Fruit fly (Drosophila melanogaster): ENCODE data around the gene CG7377.

CG7377 gene

dm6 chr3L:11586794-11587462 lies 2.6 kb upstream of the CG7377 start:
- TF ChIP-seq Rel (GFP tag; optimal IDR thresholded peaks at IDR 0.05), result no peak
- no peak for TF ChIP-seq Rel (tag; optimal IDR thresholded peaks at IDR 0.05)
- TF ChIP-seq HLH106 (tag; optimal IDR thresholded peaks at IDR 0.05), result no peak
- no peak for TF ChIP-seq brk (GFP tag; optimal IDR thresholded peaks at IDR 0.05)
- peak; percentile 38 for TF ChIP-seq h (GFP tag; optimal IDR thresholded peaks at IDR 0.05)
- no peak for TF ChIP-seq pan (optimal IDR thresholded peaks at IDR 0.05)
- peak; percentile 13 for TF ChIP-seq Hr83 (GFP tag; optimal IDR thresholded peaks at IDR 0.05; ENCODE audit: poor library complexity, severe bottlenecking)
- TF ChIP-seq foxo (GFP tag; optimal IDR thresholded peaks at IDR 0.05), result no peak
- no peak for TF ChIP-seq fru (GFP tag; optimal IDR thresholded peaks at IDR 0.05)
- TF ChIP-seq dsf (GFP tag; optimal IDR thresholded peaks at IDR 0.05; ENCODE audit: borderline replicate concordance), result no peak
- no peak for TF ChIP-seq Jra (GFP tag; optimal IDR thresholded peaks at IDR 0.05)
- no peak for TF ChIP-seq CrebA (GFP tag; optimal IDR thresholded peaks at IDR 0.05; ENCODE audit: borderline replicate concordance)

DNA sequence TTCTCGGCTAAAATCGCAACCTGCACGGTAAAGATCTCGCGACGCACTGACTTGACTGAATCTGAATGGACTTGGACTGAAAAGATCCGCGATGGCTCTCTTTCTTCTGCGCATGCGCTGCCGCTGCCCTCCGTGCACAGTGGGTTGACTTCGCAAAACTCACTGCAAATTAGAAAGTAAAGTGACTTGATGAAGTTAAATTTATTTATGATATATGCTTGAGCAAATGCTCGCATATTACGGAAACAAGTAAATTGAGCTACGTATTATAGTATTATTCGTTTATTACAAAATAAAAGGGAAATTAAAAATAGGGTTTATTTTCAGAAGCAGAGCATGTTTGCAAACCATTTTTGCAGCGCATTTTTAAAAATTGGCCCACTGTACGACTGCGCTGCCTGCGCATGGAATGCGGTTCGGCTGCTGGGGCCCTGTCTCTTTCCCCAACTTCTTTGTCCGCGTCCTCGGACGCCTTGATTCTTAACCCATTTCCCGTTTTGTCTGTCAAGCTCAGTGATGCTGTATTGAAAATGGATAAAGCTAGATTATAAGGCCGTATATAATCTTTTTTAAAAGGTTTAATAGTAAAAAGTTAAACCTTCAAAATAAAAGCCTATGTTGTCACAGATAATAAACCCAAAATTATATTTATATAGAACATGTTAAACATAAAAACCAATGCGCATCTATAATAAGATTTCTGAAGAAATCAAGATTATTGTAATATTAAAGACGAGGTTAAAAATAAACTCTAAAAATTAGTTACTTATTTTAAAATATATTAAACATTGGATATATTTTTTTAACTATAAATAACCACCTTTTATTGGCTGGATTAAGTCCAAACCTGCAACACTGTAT lies 1.5 kb upstream of the CG7377 start, which contains the start of gene rt:
TSS of gene rt (minus strand) at position 51 of the 861 bp plus-strand sequence.
- peak; percentile 38 for TF ChIP-seq psq (GFP tag; optimal IDR thresholded peaks at IDR 0.05)
- TF ChIP-seq OdsH (GFP tag; optimal IDR thresholded peaks at IDR 0.05), result peak; percentile 39
- no peak for TF ChIP-seq CrebA (GFP tag; optimal IDR thresholded peaks at IDR 0.05; ENCODE audit: borderline replicate concordance)
- no peak for TF ChIP-seq Vsx2 (GFP tag; optimal IDR thresholded peaks at IDR 0.05; ENCODE audit: partially characterized antibody)
- no peak for TF ChIP-seq Rel (GFP tag; optimal IDR thresholded peaks at IDR 0.05)
- TF ChIP-seq Rel (tag; optimal IDR thresholded peaks at IDR 0.05), result peak; percentile 31
- TF ChIP-seq brk (GFP tag; optimal IDR thresholded peaks at IDR 0.05), result no peak
- peak; percentile 74 for TF ChIP-seq fru (GFP tag; optimal IDR thresholded peaks at IDR 0.05)
- TF ChIP-seq woc (GFP tag; optimal IDR thresholded peaks at IDR 0.05), result peak; percentile 89
- TF ChIP-seq usp (GFP tag; optimal IDR thresholded peaks at IDR 0.05), result no peak
- peak; percentile 68 for TF ChIP-seq rgr (GFP tag; optimal IDR thresholded peaks at IDR 0.05)
- TF ChIP-seq Dif (GFP tag; optimal IDR thresholded peaks at IDR 0.05; ENCODE audit: partially characterized antibody), result no peak
- peak; percentile 15 for TF ChIP-seq sv (GFP tag; optimal IDR thresholded peaks at IDR 0.05)
- peak; percentile 61 for TF ChIP-seq tai (GFP tag; optimal IDR thresholded peaks at IDR 0.05)
- peak in 1 of 2 experiments; percentile 76 for TF ChIP-seq foxo (GFP tag; optimal IDR thresholded peaks at IDR 0.05)
- TF ChIP-seq Hr78 (GFP tag; optimal IDR thresholded peaks at IDR 0.05), result no peak
- no peak for TF ChIP-seq jim (GFP tag; optimal IDR thresholded peaks at IDR 0.05)
- peak; percentile 75 for TF ChIP-seq Sp1 (GFP tag; optimal IDR thresholded peaks at IDR 0.05)
- no peak for TF ChIP-seq GATAd (GFP tag; optimal IDR thresholded peaks at IDR 0.05)
- peak; percentile 74 for TF ChIP-seq h (GFP tag; optimal IDR thresholded peaks at IDR 0.05)
- no peak for TF ChIP-seq lola (GFP tag; optimal IDR thresholded peaks at IDR 0.05)
- no peak for TF ChIP-seq Hr83 (GFP tag; optimal IDR thresholded peaks at IDR 0.05; ENCODE audit: poor library complexity, severe bottlenecking)
- no peak for TF ChIP-seq N (GFP tag; optimal IDR thresholded peaks at IDR 0.05)
- TF ChIP-seq Hnf4 (GFP tag; optimal IDR thresholded peaks at IDR 0.05), result peak; percentile 6
- peak; percentile 76 for TF ChIP-seq HLH106 (tag; optimal IDR thresholded peaks at IDR 0.05)
- TF ChIP-seq ey (GFP tag; optimal IDR thresholded peaks at IDR 0.05), result peak; percentile 70
- TF ChIP-seq dmrt93B (GFP tag; optimal IDR thresholded peaks at IDR 0.05), result peak; percentile 56
- TF ChIP-seq Mio (GFP tag; optimal IDR thresholded peaks at IDR 0.05), result no peak
- peak; percentile 26 for TF ChIP-seq sage (GFP tag; optimal IDR thresholded peaks at IDR 0.05)
- TF ChIP-seq CG32264 (GFP tag; optimal IDR thresholded peaks at IDR 0.05), result no peak
- peak; percentile 74 for TF ChIP-seq Myc (optimal IDR thresholded peaks at IDR 0.05)
- no peak for TF ChIP-seq Jra (GFP tag; optimal IDR thresholded peaks at IDR 0.05)
- peak; percentile 62 for TF ChIP-seq CG9705 (GFP tag; optimal IDR thresholded peaks at IDR 0.05)
- TF ChIP-seq dsf (GFP tag; optimal IDR thresholded peaks at IDR 0.05; ENCODE audit: borderline replicate concordance), result no peak
- TF ChIP-seq br (GFP tag; optimal IDR thresholded peaks at IDR 0.05), result peak; percentile 68
